Worm (Caenorhabditis elegans) whole organism, early embryonic: ENCODE results near the gene tsp-4.
"Not testable (repeated sequence)": the region's sequence is repeated elsewhere in the genome, so short reads cannot be mapped to it uniquely, and the experiment has no call there.

Experiments
- B0310.2 ChIP-seq: sonication (generic microtip); optimal IDR thresholded peaks from 2 replicates; lab custom pipeline; 2016; ENCODE audit warnings: mild to moderate bottlenecking, missing genetic modification characterization, missing compliant biosample characterization
- F13C5.2 ChIP-seq: sonication (generic microtip); optimal IDR thresholded peaks from 2 replicates; lab custom pipeline; 2017; ENCODE audit warnings: mild to moderate bottlenecking, missing genetic modification characterization, inconsistent platforms, missing compliant biosample characterization
- aly-1 ChIP-seq: sonication (generic microtip); optimal IDR thresholded peaks from 2 replicates; lab custom pipeline; 2016; ENCODE audit warnings: missing genetic modification characterization, missing compliant biosample characterization
- ama-1 ChIP-seq: fragments of 150-350 bp; optimal IDR thresholded peaks from 2 replicates; lab custom pipeline; 2014
- ceh-13 ChIP-seq: fragments of 200-800 bp; sonication (Bioruptor generic); optimal IDR thresholded peaks from 2 replicates; lab custom pipeline; 2018; ENCODE audit warnings: mild to moderate bottlenecking, missing genetic modification characterization, missing compliant biosample characterization
- ceh-36 ChIP-seq: sonication (generic microtip); optimal IDR thresholded peaks from 2 replicates; lab custom pipeline; 2016; ENCODE audit warnings: missing genetic modification characterization, inconsistent platforms, missing compliant biosample characterization
- ets-7 ChIP-seq: sonication (generic microtip); optimal IDR thresholded peaks from 2 replicates; lab custom pipeline; 2016; ENCODE audit warnings: missing genotype, missing genetic modification characterization, missing compliant biosample characterization
- flt-1 ChIP-seq: fragments of 200-800 bp; sonication (Bioruptor generic); IDR thresholded peaks from 2 replicates; pipeline ENCODE4 v1.3.6; 2022; ENCODE audit warnings: missing genetic modification characterization, missing compliant biosample characterization
- hmbx-1 ChIP-seq: sonication (generic microtip); optimal IDR thresholded peaks from 2 replicates; lab custom pipeline; 2016; ENCODE audit warnings: mild to moderate bottlenecking, missing genetic modification characterization, missing compliant biosample characterization
- hmg-4 ChIP-seq: fragments of 200-800 bp; sonication (Bioruptor generic); optimal IDR thresholded peaks from 2 replicates; lab custom pipeline; 2018; ENCODE audit warnings: mild to moderate bottlenecking, missing genetic modification characterization, missing compliant biosample characterization
- hnd-1 ChIP-seq: sonication (generic microtip); optimal IDR thresholded peaks from 2 replicates; lab custom pipeline; 2016; ENCODE audit warnings: missing genetic modification characterization, missing compliant biosample characterization
- pes-1 ChIP-seq: fragments of 200-800 bp; sonication (Bioruptor generic); IDR thresholded peaks from 2 replicates; pipeline ENCODE4 v1.3.6; 2022; ENCODE audit warnings: missing genetic modification reagents, missing genetic modification characterization, missing compliant biosample characterization
- scrt-1 ChIP-seq: fragments of 200-800 bp; sonication (Bioruptor generic); IDR thresholded peaks from 2 replicates; pipeline ENCODE4 v1.3.6; 2022; ENCODE audit warnings: missing genetic modification characterization, missing compliant biosample characterization
- sea-1 ChIP-seq: fragments of 200-800 bp; sonication (Bioruptor generic); conservative IDR thresholded peaks from 2 replicates; pipeline ENCODE4 v1.3.6; 2022; ENCODE audit warnings: missing genetic modification characterization, missing compliant biosample characterization
- tbx-11 ChIP-seq: fragments of 200-800 bp; sonication (Bioruptor generic); IDR thresholded peaks from 2 replicates; pipeline ENCODE4 v1.3.6; 2022; ENCODE audit warnings: missing genetic modification characterization, missing compliant biosample characterization
- tbx-37 ChIP-seq: fragments of 200-800 bp; sonication (Bioruptor generic); conservative IDR thresholded peaks from 2 replicates; pipeline ENCODE4 v1.3.6; 2022; ENCODE audit warnings: missing genetic modification reagents, missing genetic modification characterization, missing compliant biosample characterization
- tra-4 ChIP-seq: sonication (generic microtip); optimal IDR thresholded peaks from 2 replicates; lab custom pipeline; 2017; ENCODE audit warnings: missing genetic modification characterization, missing compliant biosample characterization

The tsp-4 gene

DNA sequence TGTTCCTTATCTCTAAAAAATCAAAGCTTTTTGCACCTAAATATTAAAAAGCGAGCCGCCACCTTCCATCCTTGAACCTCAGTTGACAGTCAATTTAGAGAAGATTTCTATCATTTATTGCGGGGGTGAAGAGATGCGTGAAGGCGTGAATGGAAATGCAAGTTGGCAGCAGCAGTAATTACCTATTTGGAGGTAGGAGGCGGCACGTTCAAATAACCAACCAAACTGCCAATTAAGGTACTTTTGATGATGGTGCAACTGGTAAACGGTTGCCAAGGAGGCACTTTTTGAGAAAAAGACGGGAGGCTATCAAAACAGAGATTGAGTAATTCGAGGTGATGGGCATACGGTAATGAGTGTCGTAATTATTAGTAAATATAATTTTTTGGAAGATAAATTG, 16.3 kb upstream of the tsp-4 start:
- no peak for TF ChIP-seq hmbx-1 (tag; lab: Kevin White, UChicago)
- no peak for TF ChIP-seq hmg-4 (GFP tag; lab: Kevin White, UChicago)
- no peak for TF ChIP-seq aly-1
- no peak for TF ChIP-seq sea-1
- no peak for TF ChIP-seq tbx-11 (GFP tag; lab: Robert Waterston, UW)
- TF ChIP-seq pes-1 = no peak
- no peak for TF ChIP-seq ama-1 (lab: Kevin White, UChicago)
- no peak for TF ChIP-seq ceh-13

DNA sequence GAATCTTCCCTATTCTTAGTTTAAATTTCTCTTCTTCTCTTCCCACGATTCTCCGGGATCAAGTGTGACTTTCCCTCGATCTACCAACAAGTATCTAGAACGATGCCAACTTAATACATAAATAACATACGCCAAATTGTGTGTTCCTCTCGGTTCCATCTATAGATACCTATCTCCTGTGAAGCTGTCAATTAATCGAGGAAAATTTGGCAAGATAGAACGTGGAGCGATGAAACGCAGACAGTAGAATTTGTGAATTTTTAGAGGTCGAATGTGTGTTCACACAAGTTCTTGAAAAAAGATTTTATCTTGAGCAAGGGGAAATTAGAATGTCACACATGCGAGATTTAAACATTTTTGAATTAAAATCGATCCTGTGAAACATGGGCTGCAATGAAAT, 11.4 kb upstream of the tsp-4 start:
- TF ChIP-seq flt-1 (GFP tag; lab: Robert Waterston, UW) = no peak
- no peak for TF ChIP-seq ets-7
- TF ChIP-seq ceh-36 (tag; lab: Kevin White, UChicago) = no peak
- no peak for TF ChIP-seq ceh-13
- TF ChIP-seq ama-1 (lab: Kevin White, UChicago) = no peak
- no peak for TF ChIP-seq hmbx-1 (tag; lab: Kevin White, UChicago)
- no peak for TF ChIP-seq tbx-11 (GFP tag; lab: Robert Waterston, UW)
- no peak for TF ChIP-seq scrt-1 (GFP tag; lab: Robert Waterston, UW)
- no peak for TF ChIP-seq tbx-37 (GFP tag; lab: Robert Waterston, UW)
- TF ChIP-seq hmg-4 (GFP tag; lab: Kevin White, UChicago) = no peak
- no peak for TF ChIP-seq F13C5.2 (tag; lab: Kevin White, UChicago)
- no peak for TF ChIP-seq aly-1
- no peak for TF ChIP-seq B0310.2 (tag; lab: Kevin White, UChicago)
- no peak for TF ChIP-seq sea-1

DNA sequence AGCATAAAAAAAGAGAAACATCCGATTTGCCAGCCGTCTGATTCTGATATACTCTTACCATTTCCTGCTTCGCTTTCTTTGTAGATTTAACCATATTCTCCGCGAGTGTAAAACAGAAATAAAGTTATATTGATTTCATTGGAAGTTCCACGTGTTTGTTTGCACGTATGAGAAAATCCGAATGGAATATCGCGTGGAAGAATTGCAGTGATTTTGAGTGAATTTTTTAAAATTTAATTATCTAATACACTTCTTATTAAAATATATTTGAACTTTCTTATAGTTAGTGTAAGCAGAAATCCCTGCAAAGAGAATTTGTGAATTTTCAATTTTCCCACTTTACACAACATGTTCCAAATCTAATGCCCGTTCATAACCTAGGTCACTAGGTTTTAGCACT, 11.0 kb upstream of the tsp-4 start, which contains the start of gene F53B2.5:
Gene F53B2.5 (minus strand): TSS at position 101 of the 400 bp plus-strand sequence.
- TF ChIP-seq flt-1 (GFP tag; lab: Robert Waterston, UW) (no peak), F13C5.2 (tag; lab: Kevin White, UChicago) (no peak), tbx-37 (GFP tag; lab: Robert Waterston, UW) (no peak), ceh-13 (no peak), ets-7 (no peak), tbx-11 (GFP tag; lab: Robert Waterston, UW) (no peak), hmg-4 (GFP tag; lab: Kevin White, UChicago) (no peak), ama-1 (lab: Kevin White, UChicago) (no peak), B0310.2 (tag; lab: Kevin White, UChicago) (no peak), aly-1 (no peak), tra-4 (tag; lab: Kevin White, UChicago) (no peak), hmbx-1 (tag; lab: Kevin White, UChicago) (no peak), ceh-36 (tag; lab: Kevin White, UChicago) (no peak), hnd-1 (no peak), pes-1 (no peak)

DNA sequence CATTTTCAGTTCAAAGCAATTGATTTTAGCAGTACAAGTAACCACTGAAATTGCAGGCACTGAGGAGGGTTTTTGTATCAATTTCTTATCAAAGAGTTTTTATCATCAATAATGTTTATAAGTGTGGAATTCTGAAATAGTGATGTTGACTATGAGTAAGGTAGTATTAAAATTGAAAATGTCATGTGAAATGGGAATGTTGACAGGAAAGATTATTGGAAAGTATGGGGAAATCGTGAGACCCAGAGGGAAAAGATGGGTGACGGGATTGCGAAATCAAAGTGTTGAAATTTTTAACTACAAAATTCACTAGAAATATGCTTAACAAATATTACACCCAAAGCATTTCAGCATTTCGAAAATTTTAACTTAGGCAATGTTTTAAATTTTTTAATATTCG, 7.2 kb upstream of the tsp-4 start, which contains the start of gene F53B2.8:
Gene F53B2.8 (minus strand): TSS at position 180 of the 400 bp plus-strand sequence.
- no peak for TF ChIP-seq sea-1
- TF ChIP-seq ets-7 = no peak
- no peak for TF ChIP-seq ama-1 (lab: Kevin White, UChicago)
- no peak for TF ChIP-seq tra-4 (tag; lab: Kevin White, UChicago)
- TF ChIP-seq pes-1 = no peak
- TF ChIP-seq B0310.2 (tag; lab: Kevin White, UChicago) = no peak
- no peak for TF ChIP-seq hmbx-1 (tag; lab: Kevin White, UChicago)
- no peak for TF ChIP-seq ceh-36 (tag; lab: Kevin White, UChicago)
- TF ChIP-seq tbx-37 (GFP tag; lab: Robert Waterston, UW) = no peak
- TF ChIP-seq tbx-11 (GFP tag; lab: Robert Waterston, UW) = no peak
- no peak for TF ChIP-seq hmg-4 (GFP tag; lab: Kevin White, UChicago)
- no peak for TF ChIP-seq hnd-1
- no peak for TF ChIP-seq flt-1 (GFP tag; lab: Robert Waterston, UW)
- TF ChIP-seq ceh-13 = no peak
- no peak for TF ChIP-seq F13C5.2 (tag; lab: Kevin White, UChicago)
- TF ChIP-seq scrt-1 (GFP tag; lab: Robert Waterston, UW) = no peak

DNA sequence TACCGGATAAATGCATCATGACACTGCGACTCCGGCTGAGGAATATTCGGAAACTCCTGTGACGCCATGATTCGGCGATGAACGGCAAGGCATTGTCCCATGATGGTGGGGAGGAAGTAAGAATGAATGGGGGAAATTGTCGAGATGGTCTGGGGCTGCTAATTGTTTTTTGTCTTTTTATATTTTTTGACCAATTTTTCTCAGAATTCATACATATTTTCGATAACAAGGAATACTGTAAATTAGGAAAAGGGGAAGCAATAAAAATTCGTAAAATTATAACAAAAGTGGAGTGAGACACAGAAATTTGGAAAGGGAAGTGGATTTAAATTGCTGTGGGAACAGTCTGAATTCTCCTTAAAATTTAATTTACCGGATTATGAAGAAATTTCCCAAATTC, 5.4 kb upstream of the tsp-4 start, which contains the start of gene eak-4:
Gene eak-4 (minus strand): TSS at position 101 of the 400 bp plus-strand sequence.
- TF ChIP-seq hmg-4 (GFP tag; lab: Kevin White, UChicago) (no peak), tra-4 (tag; lab: Kevin White, UChicago) (no peak), ceh-36 (tag; lab: Kevin White, UChicago) (no peak), scrt-1 (GFP tag; lab: Robert Waterston, UW) (no peak), aly-1 (no peak), hmbx-1 (tag; lab: Kevin White, UChicago) (no peak), tbx-37 (GFP tag; lab: Robert Waterston, UW) (no peak), ets-7 (no peak), ama-1 (lab: Kevin White, UChicago) (no peak), pes-1 (no peak), B0310.2 (tag; lab: Kevin White, UChicago) (no peak), hnd-1 (no peak), F13C5.2 (tag; lab: Kevin White, UChicago) (no peak), flt-1 (GFP tag; lab: Robert Waterston, UW) (no peak), ceh-13 (no peak), tbx-11 (GFP tag; lab: Robert Waterston, UW) (no peak)

DNA sequence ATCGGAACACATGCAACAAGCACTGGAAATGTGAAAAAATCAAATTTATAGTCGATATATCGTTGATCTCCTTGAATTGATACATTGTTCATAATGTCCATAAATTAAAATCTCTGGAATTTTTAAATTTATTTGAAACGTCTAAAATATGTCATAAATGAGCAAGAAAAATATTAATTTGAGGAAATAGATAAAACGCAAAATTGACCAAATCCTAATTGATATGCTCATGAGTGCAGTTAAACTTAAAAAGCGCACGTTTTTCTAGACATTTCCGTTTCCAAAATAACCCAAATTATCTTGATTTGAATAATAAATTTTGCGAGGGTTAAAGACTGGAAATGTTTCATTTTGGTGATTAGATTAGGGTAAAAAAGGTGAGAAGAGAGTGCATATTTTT, 2.5 kb upstream of the tsp-4 start, which contains the start of gene sru-13:
Gene sru-13 (minus strand): TSS at position 101 of the 400 bp plus-strand sequence.
- TF ChIP-seq sea-1 (no peak), ets-7 (no peak), tbx-37 (GFP tag; lab: Robert Waterston, UW) (no peak), pes-1 (no peak), hmbx-1 (tag; lab: Kevin White, UChicago) (no peak), ceh-13 (no peak), ama-1 (lab: Kevin White, UChicago) (no peak), hmg-4 (GFP tag; lab: Kevin White, UChicago) (no peak), tra-4 (tag; lab: Kevin White, UChicago) (no peak), B0310.2 (tag; lab: Kevin White, UChicago) (no peak), scrt-1 (GFP tag; lab: Robert Waterston, UW) (no peak)

DNA sequence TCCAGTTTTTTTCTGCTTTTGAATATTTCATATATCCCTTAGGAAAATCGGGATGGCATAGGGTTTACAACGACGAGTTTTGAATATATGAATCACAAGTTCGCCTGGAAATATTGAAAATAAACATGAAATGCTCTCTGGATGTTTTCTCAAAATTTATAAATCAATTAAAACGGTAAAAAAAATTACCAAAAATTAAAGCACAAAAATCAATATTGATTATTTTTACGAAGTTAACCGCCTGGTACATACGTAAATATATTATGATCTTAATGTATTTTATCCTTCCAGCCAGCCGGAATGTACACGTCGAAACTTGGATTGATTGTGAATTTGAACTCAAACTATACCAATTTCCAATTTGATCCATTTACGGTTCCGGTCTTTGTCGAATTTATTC, 14.7 kb downstream of the tsp-4 start, which contains the start of gene sru-17:
Gene sru-17 (plus strand): TSS at position 301 of the 400 bp plus-strand sequence.
- TF ChIP-seq ama-1 (lab: Kevin White, UChicago); hmg-4 (GFP tag; lab: Kevin White, UChicago); hnd-1: not testable (repeated sequence)
